Worm (Caenorhabditis elegans) whole organism, young adult: ENCODE measurements around the gene ubc-8.

Source experiments
- B0261.1 ChIP-seq: sonication (generic microtip); optimal IDR thresholded peaks from 2 replicates; lab custom pipeline; 2016; ENCODE audit warnings: mild to moderate bottlenecking, missing genetic modification characterization, moderate library complexity, missing compliant biosample characterization
- C06A6.2 ChIP-seq: fragments of 200-800 bp; sonication (Bioruptor generic); conservative IDR thresholded peaks from 2 replicates; pipeline ENCODE4 v1.3.6; 2022; ENCODE audit warnings: missing genetic modification characterization, missing compliant biosample characterization
- C17E4.6 ChIP-seq: fragments of 200-800 bp; sonication (Bioruptor generic); IDR thresholded peaks from 2 replicates; pipeline ENCODE4 v1.3.6; 2022; ENCODE audit warnings: missing genetic modification reagents, missing genetic modification characterization, missing compliant biosample characterization
- F39B2.1 ChIP-seq: fragments of 200-800 bp; sonication (Bioruptor generic); IDR thresholded peaks from 2 replicates; pipeline ENCODE4 v1.3.6; 2022; ENCODE audit warnings: missing genetic modification reagents, missing genetic modification characterization, missing compliant biosample characterization
- F49E8.2 ChIP-seq: sonication (generic microtip); optimal IDR thresholded peaks from 3 replicates; lab custom pipeline; 2017; ENCODE audit warnings: missing genetic modification characterization, mild to moderate bottlenecking, missing compliant biosample characterization, antibody characterized with exemption, moderate library complexity; ENCODE audit not compliant: insufficient read depth
- K11D2.4 ChIP-seq: fragments of 200-800 bp; sonication (Bioruptor generic); IDR thresholded peaks from 2 replicates; pipeline ENCODE4 v1.3.6; 2022; ENCODE audit warnings: missing genetic modification reagents, missing genetic modification characterization, missing compliant biosample characterization
- T26A5.8 ChIP-seq: sonication (generic microtip); optimal IDR thresholded peaks from 2 replicates; lab custom pipeline; 2016; ENCODE audit warnings: missing genetic modification characterization, missing compliant biosample characterization
- Y53F4B.3 ChIP-seq: fragments of 200-800 bp; sonication (Bioruptor generic); IDR thresholded peaks from 2 replicates; pipeline ENCODE4 v1.3.6; 2022; ENCODE audit warnings: missing genetic modification reagents, missing genetic modification characterization, missing compliant biosample characterization
- Y56A3A.18 ChIP-seq: fragments of 200-800 bp; sonication (Bioruptor generic); IDR thresholded peaks from 2 replicates; pipeline ENCODE4 v1.3.6; 2022; ENCODE audit warnings: missing genetic modification reagents, missing genetic modification characterization, missing compliant biosample characterization
- Y79H2A.3 ChIP-seq: fragments of 200-800 bp; sonication (Bioruptor generic); conservative IDR thresholded peaks from 2 replicates; pipeline ENCODE4 v1.3.6; 2022; ENCODE audit warnings: missing genetic modification reagents, missing genetic modification characterization, missing compliant biosample characterization
- aptf-2 ChIP-seq: fragments of 200-800 bp; sonication (Bioruptor generic); conservative IDR thresholded peaks from 2 replicates; pipeline ENCODE4 v1.3.6; 2022; ENCODE audit warnings: missing genetic modification reagents, missing genetic modification characterization, missing compliant biosample characterization
- aptf-3 ChIP-seq: fragments of 200-800 bp; sonication (Bioruptor generic); IDR thresholded peaks from 2 replicates; pipeline ENCODE4 v1.3.6; 2022; ENCODE audit warnings: missing genetic modification characterization, missing compliant biosample characterization
- atf-7 ChIP-seq: sonication (generic microtip); optimal IDR thresholded peaks from 2 replicates; lab custom pipeline; 2017; ENCODE audit warnings: mild to moderate bottlenecking, missing genetic modification characterization, missing compliant biosample characterization
- athp-1 ChIP-seq: sonication (generic microtip); optimal IDR thresholded peaks from 2 replicates; lab custom pipeline; 2017; ENCODE audit warnings: mild to moderate bottlenecking, missing genetic modification characterization, missing compliant biosample characterization
- attf-3 ChIP-seq: fragments of 200-800 bp; sonication (Bioruptor generic); conservative IDR thresholded peaks from 2 replicates; pipeline ENCODE4 v1.3.6; 2022; ENCODE audit warnings: missing genetic modification reagents, missing genetic modification characterization, missing compliant biosample characterization
- ceh-40 ChIP-seq: fragments of 200-800 bp; sonication (Bioruptor generic); IDR thresholded peaks from 2 replicates; pipeline ENCODE4 v1.3.6; 2022; ENCODE audit warnings: missing genetic modification characterization, missing compliant biosample characterization
- ceh-91 ChIP-seq: fragments of 200-800 bp; sonication (Bioruptor generic); IDR thresholded peaks from 2 replicates; pipeline ENCODE4 v1.3.6; 2022; ENCODE audit warnings: missing genetic modification reagents, missing genetic modification characterization, missing compliant biosample characterization
- egrh-3 ChIP-seq: fragments of 200-800 bp; sonication (Bioruptor generic); IDR thresholded peaks from 2 replicates; pipeline ENCODE4 v1.3.6; 2022; ENCODE audit warnings: missing genetic modification reagents, missing genetic modification characterization, missing compliant biosample characterization
- ets-4 ChIP-seq: fragments of 200-800 bp; sonication (Bioruptor generic); optimal IDR thresholded peaks from 2 replicates; lab custom pipeline; 2018; ENCODE audit warnings: mild to moderate bottlenecking, missing genetic modification characterization, missing compliant biosample characterization
- hlh-26 ChIP-seq: fragments of 200-800 bp; sonication (Bioruptor generic); conservative IDR thresholded peaks from 2 replicates; pipeline ENCODE4 v1.3.6; 2022; ENCODE audit warnings: missing genetic modification reagents, missing genetic modification characterization, missing compliant biosample characterization
- hmg-20 ChIP-seq: fragments of 200-800 bp; sonication (Bioruptor generic); IDR thresholded peaks from 2 replicates; pipeline ENCODE4 v1.3.6; 2022; ENCODE audit warnings: missing genetic modification reagents, missing genetic modification characterization, missing compliant biosample characterization
- lin-35 ChIP-seq, 3 experiments: fragments of 150-350 bp in 2 of 3; sonication (generic microtip) in 1 of 3; optimal IDR thresholded peaks; 2 replicates each; lab custom pipeline; 2014 to 2018; ENCODE audit warnings: missing biosample characterization in 3 of 3, missing genetic modification characterization in 3 of 3, missing genetic modification reagents in 3 of 3
- lsl-1 ChIP-seq: fragments of 200-800 bp; sonication (Bioruptor generic); optimal IDR thresholded peaks from 2 replicates; lab custom pipeline; 2018; ENCODE audit warnings: mild to moderate bottlenecking, missing genetic modification characterization, moderate library complexity, missing compliant biosample characterization
- lsy-27 ChIP-seq: sonication (generic microtip); optimal IDR thresholded peaks from 2 replicates; lab custom pipeline; 2017; ENCODE audit warnings: missing genetic modification characterization, mild to moderate bottlenecking, missing compliant biosample characterization, antibody characterized with exemption, missing genotype, borderline replicate concordance; ENCODE audit not compliant: insufficient read depth
- madf-10 ChIP-seq: sonication (generic microtip); optimal IDR thresholded peaks from 2 replicates; lab custom pipeline; 2016; ENCODE audit warnings: mild to moderate bottlenecking, missing genetic modification characterization, missing compliant biosample characterization
- madf-6 ChIP-seq: fragments of 200-800 bp; sonication (Bioruptor generic); IDR thresholded peaks from 2 replicates; pipeline ENCODE4 v1.3.6; 2022; ENCODE audit warnings: missing genetic modification reagents, missing genetic modification characterization, missing compliant biosample characterization
- madf-8 ChIP-seq: fragments of 200-800 bp; sonication (Bioruptor generic); conservative IDR thresholded peaks from 2 replicates; pipeline ENCODE4 v1.3.6; 2022; ENCODE audit warnings: missing genetic modification reagents, missing genetic modification characterization, missing compliant biosample characterization
- mcd-1 ChIP-seq: fragments of 200-800 bp; sonication (Bioruptor generic); IDR thresholded peaks from 2 replicates; pipeline ENCODE4 v1.3.6; 2022; ENCODE audit warnings: missing genetic modification reagents, missing genetic modification characterization, missing compliant biosample characterization
- mxl-1 ChIP-seq: sonication (generic microtip); optimal IDR thresholded peaks from 2 replicates; lab custom pipeline; 2016; ENCODE audit warnings: missing genetic modification characterization, missing compliant biosample characterization
- nhr-120 ChIP-seq: fragments of 200-800 bp; sonication (Bioruptor generic); IDR thresholded peaks from 2 replicates; pipeline ENCODE4 v1.3.6; 2022; ENCODE audit warnings: missing genetic modification characterization, missing compliant biosample characterization
- nhr-90 ChIP-seq: sonication (generic microtip); optimal IDR thresholded peaks from 2 replicates; lab custom pipeline; 2016; ENCODE audit warnings: missing genotype, mild to moderate bottlenecking, missing genetic modification characterization, missing compliant biosample characterization
- pha-4 ChIP-seq: fragments of 150-350 bp; sonication (generic microtip); optimal IDR thresholded peaks from 2 replicates; lab custom pipeline; 2014; ENCODE audit warnings: missing biosample characterization, missing genetic modification reagents, missing genetic modification characterization
- rec-8 ChIP-seq, 2 experiments: sonication (generic microtip); optimal IDR thresholded peaks; 2 replicates each; lab custom pipeline; 2016; ENCODE audit warnings: mild to moderate bottlenecking in 2 of 2, missing genetic modification characterization in 2 of 2, missing genetic modification reagents in 2 of 2, missing genotype in 2 of 2, missing biosample characterization in 1 of 2, missing compliant biosample characterization in 1 of 2, moderate library complexity in 1 of 2
- rpc-1 ChIP-seq, 2 experiments: fragments of 150-350 bp in 1 of 2; sonication (generic microtip) in 1 of 2; optimal IDR thresholded peaks; 2 replicates each; lab custom pipeline; 2014 to 2018; ENCODE audit warnings: missing biosample characterization in 1 of 2, missing genetic modification characterization in 1 of 2, missing genetic modification reagents in 1 of 2, missing genotype in 1 of 2
- sea-2 ChIP-seq: fragments of 200-800 bp; sonication (Bioruptor generic); IDR thresholded peaks from 2 replicates; pipeline ENCODE4 v1.3.6; 2022; ENCODE audit warnings: missing genetic modification characterization, missing compliant biosample characterization
- snpc-1.1 ChIP-seq: sonication (generic microtip); optimal IDR thresholded peaks from 2 replicates; lab custom pipeline; 2017; ENCODE audit warnings: missing genetic modification characterization, mild to moderate bottlenecking, missing compliant biosample characterization, antibody characterized with exemption, moderate library complexity, missing genotype, missing genetic modification reagents; ENCODE audit not compliant: insufficient read depth
- snpc-3.4 ChIP-seq: sonication (generic microtip); optimal IDR thresholded peaks from 2 replicates; lab custom pipeline; 2017; ENCODE audit warnings: missing genetic modification characterization, mild to moderate bottlenecking, missing compliant biosample characterization, antibody characterized with exemption, moderate library complexity, missing genotype, missing genetic modification reagents
- somi-1 ChIP-seq: fragments of 200-800 bp; sonication (Bioruptor generic); optimal IDR thresholded peaks from 2 replicates; lab custom pipeline; 2018; ENCODE audit warnings: mild to moderate bottlenecking, missing genetic modification characterization, missing compliant biosample characterization
- sptf-2 ChIP-seq: fragments of 200-800 bp; sonication (Bioruptor generic); optimal IDR thresholded peaks from 2 replicates; lab custom pipeline; 2018; ENCODE audit warnings: mild to moderate bottlenecking, missing genetic modification characterization, missing compliant biosample characterization
- tbp1 ChIP-seq: fragments of 200-800 bp; sonication (Bioruptor generic); optimal IDR thresholded peaks from 2 replicates; lab custom pipeline; 2018; ENCODE audit warnings: mild to moderate bottlenecking, missing genetic modification characterization, missing compliant biosample characterization
- unc-62 ChIP-seq: fragments of 150-350 bp; optimal IDR thresholded peaks from 2 replicates; lab custom pipeline; 2014; ENCODE audit warnings: missing biosample characterization, missing genetic modification reagents, missing genetic modification characterization
- xnd-1 ChIP-seq: sonication (generic microtip); optimal IDR thresholded peaks from 2 replicates; lab custom pipeline; 2016; ENCODE audit warnings: missing genotype, missing genetic modification reagents, missing genetic modification characterization, missing compliant biosample characterization
- ztf-25 ChIP-seq: fragments of 200-800 bp; sonication (Bioruptor generic); IDR thresholded peaks from 2 replicates; pipeline ENCODE4 v1.3.6; 2022; ENCODE audit warnings: missing genetic modification reagents, missing genetic modification characterization, missing compliant biosample characterization
- ztf-26 ChIP-seq: sonication (generic microtip); optimal IDR thresholded peaks from 2 replicates; lab custom pipeline; 2017; ENCODE audit warnings: missing genetic modification characterization, missing compliant biosample characterization
- ztf-28 ChIP-seq: fragments of 200-800 bp; sonication (Bioruptor generic); IDR thresholded peaks from 2 replicates; pipeline ENCODE4 v1.3.6; 2022; ENCODE audit warnings: missing genetic modification reagents, missing genetic modification characterization, missing compliant biosample characterization
- ztf-6 ChIP-seq: fragments of 200-800 bp; sonication (Bioruptor generic); IDR thresholded peaks from 2 replicates; pipeline ENCODE4 v1.3.6; 2022; ENCODE audit warnings: missing genetic modification reagents, missing genetic modification characterization, missing compliant biosample characterization

ubc-8 gene

ce11 chrIV:2654965-2655364 lies 52.1 kb downstream of the ubc-8 start (continued):
- TF ChIP-seq tbp1, result peak; percentile 73
- TF ChIP-seq atf-7 (tag; lab: Kevin White, UChicago), result no peak
- TF ChIP-seq somi-1, result no peak
- TF ChIP-seq lin-35 (GFP tag; optimal IDR thresholded peaks at IDR 0.05; lab: Kevin White, UChicago), result no peak
- TF ChIP-seq ztf-26, result no peak
- TF ChIP-seq ceh-40 (GFP tag; lab: Robert Waterston, UW), result no peak
- no peak for TF ChIP-seq ztf-28 (GFP tag; lab: Robert Waterston, UW)
- peak; percentile 46; the same call in 1 of the 2 replicates for TF ChIP-seq Y56A3A.18
- TF ChIP-seq snpc-3.4 (tag; lab: Kevin White, UChicago), result peak; percentile 81
- no peak for TF ChIP-seq ztf-25 (GFP tag; lab: Robert Waterston, UW)
- TF ChIP-seq C06A6.2 (GFP tag; lab: Robert Waterston, UW), result no peak
- TF ChIP-seq pha-4, result no peak
- no peak for TF ChIP-seq sptf-2 (GFP tag; lab: Kevin White, UChicago)
- no peak for TF ChIP-seq lsy-27 (tag; lab: Kevin White, UChicago)
- TF ChIP-seq Y79H2A.3, result no peak
- TF ChIP-seq sea-2 (GFP tag; lab: Robert Waterston, UW), result no peak
- TF ChIP-seq athp-1 (tag; lab: Kevin White, UChicago), result no peak
- TF ChIP-seq mxl-1 (tag; lab: Kevin White, UChicago), result no peak
- no peak for TF ChIP-seq hmg-20 (GFP tag; lab: Robert Waterston, UW)
- TF ChIP-seq unc-62 (GFP tag; lab: Kevin White, UChicago), result no peak
- TF ChIP-seq F49E8.2 (tag; lab: Kevin White, UChicago), result peak; percentile 46
- TF ChIP-seq K11D2.4, result no peak
- peak; percentile 85 for TF ChIP-seq mcd-1 (GFP tag; lab: Robert Waterston, UW)
- TF ChIP-seq rpc-1 (optimal IDR thresholded peaks at IDR 0.05; lab: Kevin White, UChicago), result no peak
- TF ChIP-seq rpc-1 (tag; optimal IDR thresholded peaks at IDR 0.05; lab: Kevin White, UChicago), result peak; percentile 4
- peak; percentile 27; the same call in 1 of the 2 replicates for TF ChIP-seq madf-8
- no peak for TF ChIP-seq T26A5.8
- no peak for TF ChIP-seq ztf-6 (GFP tag; lab: Robert Waterston, UW)
- peak in 1 of 2 experiments; percentile 16 for TF ChIP-seq rec-8 (tag; optimal IDR thresholded peaks at IDR 0.05; lab: Kevin White, UChicago)
- TF ChIP-seq nhr-120 (GFP tag; lab: Robert Waterston, UW), result no peak
- TF ChIP-seq ceh-91 (GFP tag; lab: Robert Waterston, UW), result peak; percentile 40; the same call in 1 of the 2 replicates
- TF ChIP-seq madf-6 (GFP tag; lab: Robert Waterston, UW), result peak; percentile 86
- peak; percentile 37 for TF ChIP-seq xnd-1 (tag; lab: Kevin White, UChicago)
- no peak for TF ChIP-seq aptf-2
- TF ChIP-seq F39B2.1 (GFP tag; lab: Robert Waterston, UW), result no peak
- peak; percentile 72 for TF ChIP-seq attf-3
- TF ChIP-seq aptf-3, result no peak
- TF ChIP-seq egrh-3 (GFP tag; lab: Robert Waterston, UW), result no peak
- TF ChIP-seq hlh-26, result no peak
- no peak for TF ChIP-seq madf-10
- no peak for TF ChIP-seq nhr-90 (tag; lab: Kevin White, UChicago)
- TF ChIP-seq lsl-1 (GFP tag; lab: Kevin White, UChicago), result peak; percentile 77
- peak; percentile 87 for TF ChIP-seq snpc-1.1 (tag; lab: Kevin White, UChicago)
- TF ChIP-seq C17E4.6 (GFP tag; lab: Robert Waterston, UW), result no peak
- TF ChIP-seq ets-4 (GFP tag; lab: Kevin White, UChicago), result no peak
- no peak for TF ChIP-seq Y53F4B.3 (GFP tag; lab: Robert Waterston, UW)
- TF ChIP-seq B0261.1 (tag; lab: Kevin White, UChicago), result peak; percentile 46
- TF ChIP-seq, all 124 proteins: peak for 37
